Worm (Caenorhabditis elegans) whole organism, L3 larva: ENCODE measurements around the gene B0001.5.

ENCODE experiments used
- aly-2 ChIP-seq: fragments of 150-350 bp; optimal IDR thresholded peaks from 2 replicates; lab custom pipeline; 2014; ENCODE audit warnings: missing biosample characterization, missing genetic modification characterization
- ceh-28 ChIP-seq: fragments of 150-350 bp; optimal IDR thresholded peaks from 2 replicates; lab custom pipeline; 2014; ENCODE audit warnings: missing biosample characterization, missing genetic modification reagents, missing genetic modification characterization
- elt-3 ChIP-seq, 3 experiments: fragments of 150-350 bp in 1 of 3; sonication (generic microtip) in 2 of 3; optimal IDR thresholded peaks; 2 replicates in 2 of 3; 4 replicates in 1 of 3; lab custom pipeline; 2014 to 2017; ENCODE audit warnings: missing biosample characterization in 3 of 3, missing genetic modification characterization in 3 of 3
- fos-1 ChIP-seq: fragments of 150-350 bp; optimal IDR thresholded peaks from 2 replicates; lab custom pipeline; 2014; ENCODE audit warnings: missing biosample characterization, missing genetic modification characterization
- jun-1 ChIP-seq: fragments of 150-350 bp; optimal IDR thresholded peaks from 2 replicates; lab custom pipeline; 2014; ENCODE audit warnings: missing biosample characterization, missing genetic modification reagents, missing genetic modification characterization
- lin-39 ChIP-seq: fragments of 150-350 bp; optimal IDR thresholded peaks from 2 replicates; lab custom pipeline; 2018; ENCODE audit warnings: missing biosample characterization, missing genetic modification reagents, missing genetic modification characterization
- nhr-11 ChIP-seq: fragments of 150-350 bp; optimal IDR thresholded peaks from 2 replicates; lab custom pipeline; 2014; ENCODE audit warnings: missing biosample characterization, missing genetic modification characterization
- nhr-237 ChIP-seq: fragments of 150-350 bp; optimal IDR thresholded peaks from 2 replicates; lab custom pipeline; 2014; ENCODE audit warnings: missing biosample characterization, missing genetic modification characterization
- nhr-76 ChIP-seq: fragments of 150-350 bp; sonication (generic microtip); optimal IDR thresholded peaks from 5 replicates; lab custom pipeline; 2014; ENCODE audit warnings: missing biosample characterization, missing genetic modification characterization
- nhr-77 ChIP-seq: fragments of 150-350 bp; optimal IDR thresholded peaks from 2 replicates; lab custom pipeline; 2014; ENCODE audit warnings: missing biosample characterization, missing genetic modification characterization
- pqm-1 ChIP-seq: fragments of 150-350 bp; optimal IDR thresholded peaks from 2 replicates; lab custom pipeline; 2017; ENCODE audit warnings: missing biosample characterization, missing genetic modification characterization, inconsistent platforms
- snpc-4 ChIP-seq: fragments of 150-350 bp; optimal IDR thresholded peaks from 2 replicates; lab custom pipeline; 2014; ENCODE audit warnings: missing biosample characterization, missing genetic modification characterization

ce11 chrIV:12120536-12120935, 22.6 kb downstream of the B0001.5 start:
- no peak for TF ChIP-seq nhr-11
- TF ChIP-seq lin-39, result no peak
- no peak for TF ChIP-seq jun-1 (tag; lab: Kevin White, UChicago)
- TF ChIP-seq aly-2 (tag; lab: Kevin White, UChicago), result no peak
- no peak for TF ChIP-seq fos-1 (tag; lab: Kevin White, UChicago)
- no peak for TF ChIP-seq ceh-28
- no peak for TF ChIP-seq nhr-77
- TF ChIP-seq pqm-1 (tag; lab: Kevin White, UChicago), result no peak
- TF ChIP-seq snpc-4 (tag; lab: Kevin White, UChicago), result no peak
- TF ChIP-seq nhr-237 (tag; lab: Kevin White, UChicago), result no peak
- TF ChIP-seq nhr-76 (tag; lab: Kevin White, UChicago), result no peak
- TF ChIP-seq elt-3 (tag; optimal IDR thresholded peaks at IDR 0.05; lab: Kevin White, UChicago), result no peak
